Fruit fly (Drosophila melanogaster): Measurements from ENCODE around the gene CG43774.

The CG43774 gene

dm6 chr2L:4053421-4054091, 45.1 kb downstream of the CG43774 start (continued):
- TF ChIP-seq fd96Cb (tag; optimal IDR thresholded peaks at IDR 0.05) = peak; percentile 66
- TF ChIP-seq stc (GFP tag; IDR thresholded peaks at IDR 0.05) = peak; percentile 51
- TF ChIP-seq CG8089 (GFP tag; optimal IDR thresholded peaks at IDR 0.05) = no peak
- TF ChIP-seq ham (GFP tag; IDR thresholded peaks at IDR 0.05) = no peak
- peak; percentile 67 for TF ChIP-seq ewg (GFP tag; optimal IDR thresholded peaks at IDR 0.05)
- 0 out of 2 replicates have a peak, but pooled peaks have one; percentile 14 for TF ChIP-seq al (GFP tag; IDR thresholded peaks at IDR 0.05)
- no peak for TF ChIP-seq Ravus (GFP tag; IDR thresholded peaks at IDR 0.05)
- peak; percentile 82 for TF ChIP-seq phol (tag; optimal IDR thresholded peaks at IDR 0.05)
- TF ChIP-seq nmo (GFP tag; optimal IDR thresholded peaks at IDR 0.05) = peak; percentile 84
- TF ChIP-seq Hsf (GFP tag; optimal IDR thresholded peaks at IDR 0.05) = peak; percentile 37
- peak; percentile 62 for TF ChIP-seq org-1 (GFP tag; optimal IDR thresholded peaks at IDR 0.05)
- peak; percentile 59 for TF ChIP-seq HHEX (GFP tag; optimal IDR thresholded peaks at IDR 0.05)
- peak; percentile 48; the same call in 1 of the 2 replicates for TF ChIP-seq CG10959 (GFP tag; IDR thresholded peaks at IDR 0.05)
- peak in 1 of 2 experiments; percentile 67 for TF ChIP-seq Hr51 (GFP tag; optimal IDR thresholded peaks at IDR 0.05)
- TF ChIP-seq CG4707 (GFP tag; optimal IDR thresholded peaks at IDR 0.05) = peak; percentile 60
- no peak for TF ChIP-seq CG9797 (GFP tag; optimal IDR thresholded peaks at IDR 0.05)
- TF ChIP-seq CG10979 (tag; optimal IDR thresholded peaks at IDR 0.05) = peak; percentile 88
- peak; percentile 58 for TF ChIP-seq tin (GFP tag; optimal IDR thresholded peaks at IDR 0.05)
- TF ChIP-seq MESR4 (GFP tag; optimal IDR thresholded peaks at IDR 0.05) = no peak
- TF ChIP-seq knrl (GFP tag; IDR thresholded peaks at IDR 0.05; ENCODE audit: partially characterized antibody) = no peak
- TF ChIP-seq CG32767 (GFP tag; IDR thresholded peaks at IDR 0.05) = peak; percentile 61; the same call in 1 of the 2 replicates
- TF ChIP-seq pros (GFP tag; optimal IDR thresholded peaks at IDR 0.05) = peak; percentile 42
- TF ChIP-seq kni (GFP tag; optimal IDR thresholded peaks at IDR 0.05) = peak; percentile 72
- TF ChIP-seq CG12659 (GFP tag; optimal IDR thresholded peaks at IDR 0.05) = peak; percentile 52
- TF ChIP-seq tll (GFP tag; optimal IDR thresholded peaks at IDR 0.05) = peak in 1 of 2 experiments; percentile 89
- peak; percentile 91 for TF ChIP-seq CG2712 (tag; optimal IDR thresholded peaks at IDR 0.05)
- TF ChIP-seq CG2678 (tag; optimal IDR thresholded peaks at IDR 0.05) = peak; percentile 83
- no peak for TF ChIP-seq Pdp1 (GFP tag; optimal IDR thresholded peaks at IDR 0.05)
- TF ChIP-seq gcm2 (GFP tag; optimal IDR thresholded peaks at IDR 0.05) = peak; percentile 23
- peak; percentile 69 for TF ChIP-seq nerfin-1 (tag; optimal IDR thresholded peaks at IDR 0.05)
- no peak; the same call in 1 of the 2 replicates for TF ChIP-seq chm (GFP tag; IDR thresholded peaks at IDR 0.05)
- TF ChIP-seq CG12071 (GFP tag; optimal IDR thresholded peaks at IDR 0.05) = no peak
- TF ChIP-seq CG32772 (GFP tag; IDR thresholded peaks at IDR 0.05) = peak; percentile 63
- peak; percentile 64 for TF ChIP-seq lmd (GFP tag; IDR thresholded peaks at IDR 0.05)
- peak in 1 of 2 experiments; percentile 62 for TF ChIP-seq dpn (GFP tag; optimal IDR thresholded peaks at IDR 0.05)
- no peak for TF ChIP-seq otp (GFP tag; IDR thresholded peaks at IDR 0.05)
- 0 out of 2 replicates have a peak, but pooled peaks have one; percentile 68 for TF ChIP-seq sim (GFP tag; IDR thresholded peaks at IDR 0.05)
- no peak for TF ChIP-seq h (optimal IDR thresholded peaks at IDR 0.05)
- no peak for TF ChIP-seq gfzf (GFP tag; optimal IDR thresholded peaks at IDR 0.05)
- TF ChIP-seq dmrt99B (tag; optimal IDR thresholded peaks at IDR 0.05) = peak; percentile 78
- TF ChIP-seq ash1 (GFP tag; optimal IDR thresholded peaks at IDR 0.05) = no peak
- TF ChIP-seq Sin3A (optimal IDR thresholded peaks at IDR 0.05) = no peak
- no peak for TF ChIP-seq D (optimal IDR thresholded peaks at IDR 0.05)
- peak; percentile 81 for TF ChIP-seq D (GFP tag; optimal IDR thresholded peaks at IDR 0.05)
- TF ChIP-seq twi (tag; optimal IDR thresholded peaks at IDR 0.05) = peak; percentile 65
- peak; percentile 93 for TF ChIP-seq CG12391 (tag; optimal IDR thresholded peaks at IDR 0.05)
- TF ChIP-seq kay (GFP tag; optimal IDR thresholded peaks at IDR 0.05) = peak; percentile 26
- peak; percentile 12 for TF ChIP-seq Fer2 (tag; optimal IDR thresholded peaks at IDR 0.05)
- TF ChIP-seq Sox100B (GFP tag; optimal IDR thresholded peaks at IDR 0.05) = peak; percentile 69
